Worm (Caenorhabditis elegans): ENCODE results near the gene Y58A7A.2.

- TF ChIP-seq skn-1 (tag; optimal IDR thresholded peaks at IDR 0.05) (no peak), nhr-237 (tag; optimal IDR thresholded peaks at IDR 0.05) (no peak), fos-1 (tag; optimal IDR thresholded peaks at IDR 0.05) (no peak), unc-62 (GFP tag; optimal IDR thresholded peaks at IDR 0.05) (no peak), lir-3 (tag; optimal IDR thresholded peaks at IDR 0.05; ENCODE audit: poor library complexity) (no peak), C34B4.2 (tag; optimal IDR thresholded peaks at IDR 0.05) (no peak), ces-1 (GFP tag; optimal IDR thresholded peaks at IDR 0.05) (no peak), jun-1 (tag; optimal IDR thresholded peaks at IDR 0.05) (no peak), hlh-4 (tag; optimal IDR thresholded peaks at IDR 0.05) (no peak)
Observed at ce11 chrV:5040925-5041324, 31.1 kb downstream of the Y58A7A.2 start, which contains the start of gene K11D12.8.
